Fruit fly (Drosophila melanogaster) whole organism, embryonic: ENCODE data around the gene Obp93a.

Experiments used
- ATbp ChIP-seq: fragments of 200-800 bp; sonication (Bioruptor generic); optimal IDR thresholded peaks from 2 replicates; lab custom pipeline; 2017; ENCODE audit warnings: missing biosample characterization, mild to moderate bottlenecking, missing genetic modification characterization, missing genetic modification reagents
- Ada2b ChIP-seq: fragments of 200-800 bp; sonication (Bioruptor generic); IDR thresholded peaks from 2 replicates; pipeline ENCODE4 v1.3.6; 2022; ENCODE audit warnings: missing biosample characterization, missing genetic modification characterization
- CG10209 ChIP-seq: fragments of 200-800 bp; sonication (Bioruptor generic); optimal IDR thresholded peaks from 3 replicates; lab custom pipeline; 2017; ENCODE audit warnings: missing biosample characterization, mild to moderate bottlenecking, missing genetic modification characterization, missing genetic modification reagents
- CG10959 ChIP-seq: fragments of 200-800 bp; sonication (Bioruptor generic); IDR thresholded peaks from 2 replicates; pipeline ENCODE4 v1.3.6; 2022; ENCODE audit warnings: missing biosample characterization, missing genetic modification characterization
- CG14014 ChIP-seq: fragments of 200-800 bp; sonication (Bioruptor generic); IDR thresholded peaks from 2 replicates; pipeline ENCODE4 v1.3.6; 2022; ENCODE audit warnings: missing biosample characterization, missing genetic modification characterization
- CG1529 ChIP-seq: fragments of 200-800 bp; sonication (Bioruptor generic); optimal IDR thresholded peaks from 3 replicates; lab custom pipeline; 2018; ENCODE audit warnings: missing biosample characterization, missing genetic modification characterization
- CG15696 ChIP-seq: fragments of 200-800 bp; sonication (Bioruptor generic); optimal IDR thresholded peaks from 2 replicates; lab custom pipeline; 2019; ENCODE audit warnings: missing biosample characterization, mild to moderate bottlenecking, missing genetic modification characterization, moderate library complexity
- CG16863 ChIP-seq: fragments of 200-800 bp; sonication (Bioruptor generic); optimal IDR thresholded peaks from 3 replicates; lab custom pipeline; 2016; ENCODE audit warnings: missing biosample characterization, missing genetic modification characterization
- CG17385 ChIP-seq: fragments of 200-800 bp; sonication (Bioruptor generic); optimal IDR thresholded peaks from 3 replicates; lab custom pipeline; 2018; ENCODE audit warnings: missing biosample characterization, mild to moderate bottlenecking, missing genetic modification characterization
- CG2875 ChIP-seq: fragments of 200-800 bp; sonication (Bioruptor generic); optimal IDR thresholded peaks from 2 replicates; lab custom pipeline; 2017; ENCODE audit warnings: missing biosample characterization, mild to moderate bottlenecking, missing genetic modification characterization, missing genetic modification reagents
- CG3726 ChIP-seq: fragments of 200-800 bp; sonication (Bioruptor generic); IDR thresholded peaks from 3 replicates; pipeline ENCODE4, ENCODE4 v1.3.6; 2022; ENCODE audit warnings: missing biosample characterization, missing genetic modification characterization
- CG3838 ChIP-seq: fragments of 200-800 bp; sonication (Bioruptor generic); optimal IDR thresholded peaks from 3 replicates; lab custom pipeline; 2016; ENCODE audit warnings: missing biosample characterization, missing genetic modification characterization
- CG42726 ChIP-seq: fragments of 200-800 bp; sonication (Bioruptor generic); IDR thresholded peaks from 2 replicates; pipeline ENCODE4 v1.3.6; 2022; ENCODE audit warnings: missing biosample characterization, missing genetic modification characterization; ENCODE audit not compliant: partially characterized antibody
- CG4424 ChIP-seq: fragments of 200-800 bp; sonication (Bioruptor generic); optimal IDR thresholded peaks from 3 replicates; lab custom pipeline; 2016; ENCODE audit warnings: missing biosample characterization, missing genetic modification characterization
- CG4617 ChIP-seq: fragments of 200-800 bp; sonication (Bioruptor generic); optimal IDR thresholded peaks from 3 replicates; lab custom pipeline; 2016; ENCODE audit warnings: missing biosample characterization, missing genetic modification characterization, borderline replicate concordance
- CG6791 ChIP-seq: fragments of 200-800 bp; sonication (Bioruptor generic); IDR thresholded peaks from 3 replicates; pipeline ENCODE4 v1.3.6; 2022; ENCODE audit warnings: missing biosample characterization, missing genetic modification characterization; ENCODE audit not compliant: partially characterized antibody
- CG8359 ChIP-seq: fragments of 200-800 bp; sonication (Bioruptor generic); optimal IDR thresholded peaks from 2 replicates; lab custom pipeline; 2017; ENCODE audit warnings: missing biosample characterization, mild to moderate bottlenecking, missing genetic modification characterization, borderline replicate concordance
- CG8388 ChIP-seq: fragments of 200-800 bp; sonication (Bioruptor generic); optimal IDR thresholded peaks from 2 replicates; lab custom pipeline; 2019; ENCODE audit warnings: missing biosample characterization, mild to moderate bottlenecking, missing genetic modification characterization, moderate library complexity
- CG8924 ChIP-seq: fragments of 200-800 bp; optimal IDR thresholded peaks from 3 replicates; lab custom pipeline; 2019; ENCODE audit warnings: missing biosample characterization, mild to moderate bottlenecking, missing genetic modification characterization, moderate library complexity
- CG9727 ChIP-seq: fragments of 200-800 bp; sonication (Bioruptor generic); optimal IDR thresholded peaks from 3 replicates; lab custom pipeline; 2017; ENCODE audit warnings: missing biosample characterization, mild to moderate bottlenecking, missing genetic modification characterization
- CG9817 ChIP-seq: fragments of 200-800 bp; sonication (Bioruptor generic); optimal IDR thresholded peaks from 2 replicates; lab custom pipeline; 2018; ENCODE audit warnings: missing biosample characterization, mild to moderate bottlenecking, missing genetic modification characterization, moderate library complexity
- CHES-1-like ChIP-seq: fragments of 200-800 bp; sonication (Bioruptor generic); optimal IDR thresholded peaks from 2 replicates; lab custom pipeline; 2016; ENCODE audit warnings: missing biosample characterization, missing genetic modification characterization
- Chrac-16 ChIP-seq: fragments of 200-800 bp; sonication (Bioruptor generic); optimal IDR thresholded peaks from 3 replicates; lab custom pipeline; 2016; ENCODE audit warnings: missing biosample characterization, missing genetic modification characterization
- CoRest ChIP-seq: fragments of 200-800 bp; sonication (Bioruptor generic); optimal IDR thresholded peaks from 3 replicates; lab custom pipeline; 2018; ENCODE audit warnings: missing biosample characterization, mild to moderate bottlenecking, missing genetic modification characterization, moderate library complexity
- Dll ChIP-seq: fragments of 200-800 bp; sonication (Bioruptor generic); IDR thresholded peaks from 4 replicates; pipeline ENCODE4 v1.3.6; 2022; ENCODE audit warnings: missing biosample characterization, missing genetic modification characterization; ENCODE audit not compliant: partially characterized antibody
- E2f1 ChIP-seq: fragments of 200-800 bp; sonication (Bioruptor generic); IDR thresholded peaks from 2 replicates; pipeline ENCODE4 v1.3.6; 2022; ENCODE audit warnings: missing biosample characterization, missing genetic modification characterization
- Ets65A ChIP-seq: fragments of 200-800 bp; sonication (Bioruptor generic); peaks from one replicate; lab custom pipeline; 2016; ENCODE audit warnings: missing biosample characterization, missing genetic modification characterization
- Ets97D ChIP-seq: fragments of 200-800 bp; sonication (Bioruptor generic); optimal IDR thresholded peaks from 3 replicates; lab custom pipeline; 2016; ENCODE audit warnings: missing biosample characterization, missing genetic modification characterization
- GATAe ChIP-seq: fragments of 200-800 bp; sonication (Bioruptor generic); conservative IDR thresholded peaks from 2 replicates; pipeline ENCODE4 v1.3.6; 2022; ENCODE audit warnings: missing biosample characterization, missing genetic modification characterization
- Mes4 ChIP-seq: fragments of 200-800 bp; sonication (Bioruptor generic); optimal IDR thresholded peaks from 2 replicates; lab custom pipeline; 2016; ENCODE audit warnings: missing biosample characterization, missing genetic modification characterization
- NFAT ChIP-seq: fragments of 200-800 bp; sonication (Bioruptor generic); IDR thresholded peaks from 2 replicates; pipeline ENCODE4 v1.3.6; 2022; ENCODE audit warnings: missing biosample characterization, missing genetic modification characterization
- Opbp ChIP-seq: fragments of 200-800 bp; sonication (Bioruptor generic); IDR thresholded peaks from 3 replicates; pipeline ENCODE4 v1.3.6; 2022; ENCODE audit warnings: missing biosample characterization, missing genetic modification characterization; ENCODE audit not compliant: partially characterized antibody
- Xbp1 ChIP-seq: fragments of 200-800 bp; sonication (Bioruptor generic); optimal IDR thresholded peaks from 3 replicates; lab custom pipeline; 2016; ENCODE audit warnings: missing biosample characterization, mild to moderate bottlenecking, missing genetic modification characterization
- amos ChIP-seq: fragments of 200-800 bp; sonication (Bioruptor generic); IDR thresholded peaks from 2 replicates; pipeline ENCODE4 v1.3.6; 2022; ENCODE audit warnings: missing biosample characterization, missing genetic modification characterization; ENCODE audit not compliant: partially characterized antibody
- bab2 ChIP-seq: fragments of 200-800 bp; sonication (Bioruptor generic); optimal IDR thresholded peaks from 2 replicates; lab custom pipeline; 2016; ENCODE audit warnings: missing biosample characterization, missing genetic modification characterization
- chif ChIP-seq, 2 experiments: fragments of 200-800 bp; sonication (Bioruptor generic); optimal IDR thresholded peaks; 3 replicates each; lab custom pipeline; 2016; ENCODE audit warnings: missing biosample characterization in 2 of 2, missing genetic modification characterization in 2 of 2
- dysf ChIP-seq: fragments of 200-800 bp; sonication (Bioruptor generic); IDR thresholded peaks from 3 replicates; pipeline ENCODE4 v1.3.6; 2022; ENCODE audit warnings: missing biosample characterization, missing genetic modification characterization
- fd3F ChIP-seq: fragments of 200-800 bp; sonication (Bioruptor generic); optimal IDR thresholded peaks from 2 replicates; lab custom pipeline; 2018; ENCODE audit warnings: missing biosample characterization, mild to moderate bottlenecking, missing genetic modification characterization, moderate library complexity
- kah ChIP-seq: fragments of 200-800 bp; sonication (Bioruptor generic); optimal IDR thresholded peaks from 2 replicates; lab custom pipeline; 2018; ENCODE audit warnings: missing biosample characterization, mild to moderate bottlenecking, missing genetic modification characterization
- lov ChIP-seq, 2 experiments: fragments of 200-800 bp in 1 of 2; fragments of >200 bp in 1 of 2; sonication (Bioruptor generic) in 1 of 2; IDR thresholded peaks in 1 of 2; optimal IDR thresholded peaks in 1 of 2; 2 replicates in 1 of 2; 3 replicates in 1 of 2; pipeline versions ENCODE4 v1.3.6 to Lab custom; 2017 to 2022; ENCODE audit warnings: missing biosample characterization in 1 of 2, missing genetic modification characterization in 1 of 2
- pros ChIP-seq: fragments of 200-800 bp; sonication (Bioruptor generic); optimal IDR thresholded peaks from 3 replicates; lab custom pipeline; 2019; ENCODE audit warnings: missing biosample characterization, mild to moderate bottlenecking, missing genetic modification characterization, moderate library complexity
- sens-2 ChIP-seq: fragments of 200-800 bp; sonication (Bioruptor generic); IDR thresholded peaks from 2 replicates; pipeline ENCODE4 v1.3.6; 2022; ENCODE audit warnings: missing biosample characterization, missing genetic modification characterization
- slbo ChIP-seq: fragments of 200-800 bp; sonication (Bioruptor generic); IDR thresholded peaks from 2 replicates; pipeline ENCODE4 v1.3.6; 2022; ENCODE audit warnings: missing biosample characterization, missing genetic modification characterization
- vfl ChIP-seq: fragments of 200-800 bp; sonication (Bioruptor generic); optimal IDR thresholded peaks from 2 replicates; lab custom pipeline; 2016; ENCODE audit warnings: missing biosample characterization, missing genetic modification characterization
- vnd ChIP-seq: fragments of 200-800 bp; sonication (Bioruptor generic); IDR thresholded peaks from 3 replicates; pipeline ENCODE4 v1.3.6; 2022; ENCODE audit warnings: missing biosample characterization, missing genetic modification characterization; ENCODE audit not compliant: partially characterized antibody
- z ChIP-seq: fragments of 200-800 bp; sonication (Bioruptor generic); IDR thresholded peaks from 3 replicates; pipeline ENCODE4 v1.3.6; 2022; ENCODE audit warnings: missing biosample characterization, missing genetic modification characterization
- zfh1 ChIP-seq: fragments of 200-800 bp; sonication (Bioruptor generic); IDR thresholded peaks from 3 replicates; pipeline ENCODE4 v1.3.6; 2022; ENCODE audit warnings: missing biosample characterization, missing genetic modification characterization
- zfh2 ChIP-seq: fragments of 200-800 bp; sonication (Bioruptor generic); optimal IDR thresholded peaks from 2 replicates; lab custom pipeline; 2016; ENCODE audit warnings: missing biosample characterization, missing genetic modification characterization

The Obp93a gene

DNA sequence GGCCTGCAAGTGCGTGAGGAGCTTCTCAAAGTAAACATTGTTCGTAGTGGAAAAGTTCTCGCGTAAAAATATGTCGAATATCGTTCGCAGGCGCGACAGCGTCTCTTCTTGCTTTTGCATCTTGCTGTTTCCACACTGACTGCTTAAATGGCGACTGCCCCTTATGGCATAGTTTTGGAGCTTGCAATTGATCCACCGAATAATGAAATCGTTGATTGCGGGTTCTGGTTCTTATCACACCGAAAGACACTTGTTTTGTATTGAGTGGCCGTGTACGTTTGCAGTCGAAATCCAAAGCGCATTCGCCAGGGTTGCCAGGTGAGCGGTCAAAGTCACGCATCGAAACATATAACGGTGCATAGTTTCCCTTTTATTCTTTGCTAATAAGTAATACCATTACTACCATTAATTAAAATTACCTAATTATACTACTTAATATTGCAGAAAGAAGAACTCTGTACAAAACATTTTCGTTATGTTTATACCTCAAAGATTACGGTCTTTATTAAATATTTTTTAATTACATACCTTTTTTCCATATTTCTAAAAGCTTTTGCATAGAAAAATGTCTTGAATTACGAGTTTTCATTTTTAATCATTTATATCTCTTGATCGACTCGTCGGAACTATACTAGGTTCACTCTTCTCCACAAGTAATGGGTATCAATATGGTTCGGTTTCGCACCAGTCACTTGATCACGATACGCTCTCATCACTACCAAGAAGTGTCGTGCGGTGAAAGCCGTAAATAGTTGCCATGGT, 27.9 kb downstream of the Obp93a start, which contains the start of the genes CG7044 and Tbc1d22 (continued):
- TF ChIP-seq vfl (GFP tag; lab: Kevin White, UChicago): peak; percentile 26
- TF ChIP-seq dysf (GFP tag; lab: Robert Waterston, UW): peak; percentile 61
- no peak for TF ChIP-seq CG3838 (GFP tag; lab: Kevin White, UChicago)
- TF ChIP-seq CG9817 (tag; lab: Kevin White, UChicago): peak; percentile 54
- peak; percentile 54 for TF ChIP-seq amos (GFP tag; lab: Robert Waterston, UW)
- no peak for TF ChIP-seq Mes4 (GFP tag; lab: Kevin White, UChicago)
- peak; percentile 53 for TF ChIP-seq CG8924 (tag; lab: Kevin White, UChicago)
- peak; percentile 50; the same call in 1 of the 4 replicates for TF ChIP-seq Dll
- TF ChIP-seq Ada2b: no peak
- no peak for TF ChIP-seq CG2875 (GFP tag; lab: Kevin White, UChicago)
- TF ChIP-seq CG9727 (GFP tag; lab: Kevin White, UChicago): peak; percentile 64
- TF ChIP-seq chif (GFP tag; optimal IDR thresholded peaks at IDR 0.05; lab: Kevin White, UChicago): peak in 1 of 2 experiments; percentile 20
- peak; percentile 13 for TF ChIP-seq Ets97D (GFP tag; lab: Kevin White, UChicago)
- peak; percentile 88 for TF ChIP-seq kah
- 0 out of 2 replicates have a peak, but pooled peaks have one; percentile 10 for TF ChIP-seq CG10959 (GFP tag; lab: Robert Waterston, UW)
- TF ChIP-seq Chrac-16: peak; percentile 54
- TF ChIP-seq CG4424: peak; percentile 59
- TF ChIP-seq lov (optimal IDR thresholded peaks at IDR 0.05; lab: Kevin White, UChicago): no peak
- TF ChIP-seq lov (GFP tag; IDR thresholded peaks at IDR 0.05; lab: Robert Waterston, UW): no peak
- TF ChIP-seq CG15696 (tag; lab: Kevin White, UChicago): peak; percentile 49
- no peak for TF ChIP-seq vnd (GFP tag; lab: Robert Waterston, UW)
- TF ChIP-seq zfh2 (GFP tag; lab: Kevin White, UChicago): peak; percentile 70
- TF ChIP-seq CHES-1-like: peak; percentile 3
- TF ChIP-seq CG14014: no peak
- TF ChIP-seq slbo (GFP tag; lab: Robert Waterston, UW): peak; percentile 68
- peak; percentile 82 for TF ChIP-seq CoRest (tag; lab: Kevin White, UChicago)
- TF ChIP-seq pros (GFP tag; lab: Kevin White, UChicago): no peak
- peak; percentile 10 for TF ChIP-seq CG8388
- peak; percentile 9; the same call in 1 of the 3 replicates for TF ChIP-seq Opbp (GFP tag; lab: Robert Waterston, UW)
- TF ChIP-seq Ets65A (GFP tag; lab: Kevin White, UChicago): peak; percentile 60
- TF ChIP-seq CG4617 (GFP tag; lab: Kevin White, UChicago): peak; percentile 19
- TF ChIP-seq zfh1: 0 out of 3 replicates have a peak, but pooled peaks have one; percentile 28
- peak; percentile 71 for TF ChIP-seq Xbp1 (GFP tag; lab: Kevin White, UChicago)
- no peak for TF ChIP-seq CG16863
- TF ChIP-seq sens-2 (GFP tag; lab: Robert Waterston, UW): no peak
- TF ChIP-seq fd3F (GFP tag; lab: Kevin White, UChicago): peak; percentile 6
- 0 out of 3 replicates have a peak, but pooled peaks have one; percentile 10 for TF ChIP-seq CG6791 (GFP tag; lab: Robert Waterston, UW)
- no peak for TF ChIP-seq CG42726 (GFP tag; lab: Robert Waterston, UW)
- TF ChIP-seq E2f1 (GFP tag; lab: Robert Waterston, UW): peak; percentile 30; the same call in 1 of the 2 replicates
- no peak for TF ChIP-seq z (GFP tag; lab: Robert Waterston, UW)
- TF ChIP-seq NFAT (GFP tag; lab: Robert Waterston, UW): peak; percentile 45; the same call in 1 of the 2 replicates
- TF ChIP-seq CG10209 (GFP tag; lab: Kevin White, UChicago): peak; percentile 29
- TF ChIP-seq CG17385: no peak
- TF ChIP-seq CG3726: no peak
- TF ChIP-seq ATbp (GFP tag; lab: Kevin White, UChicago): no peak
- no peak for TF ChIP-seq CG1529 (GFP tag; lab: Kevin White, UChicago)
- TF ChIP-seq CG8359: no peak
- TF ChIP-seq GATAe (GFP tag; lab: Robert Waterston, UW): no peak
- peak; percentile 26 for TF ChIP-seq bab2
